Worm (Caenorhabditis elegans) whole organism, L1 larva: Measurements from ENCODE around the gene nmy-1.

Experiments used
- ama-1 ChIP-seq: fragments of 150-350 bp; optimal IDR thresholded peaks from 2 replicates; lab custom pipeline; 2014
- fkh-10 ChIP-seq: sonication (generic microtip); optimal IDR thresholded peaks from 2 replicates; lab custom pipeline; 2017; ENCODE audit warnings: missing biosample characterization, missing genetic modification reagents, missing genetic modification characterization
- fos-1 ChIP-seq: fragments of 150-350 bp; optimal IDR thresholded peaks from 2 replicates; lab custom pipeline; 2014; ENCODE audit warnings: missing biosample characterization, missing genetic modification characterization
- lin-39 ChIP-seq: fragments of 150-350 bp; optimal IDR thresholded peaks from 2 replicates; lab custom pipeline; 2014; ENCODE audit warnings: missing biosample characterization, missing genetic modification reagents, missing genetic modification characterization
- mep-1 ChIP-seq: fragments of 150-350 bp; optimal IDR thresholded peaks from 2 replicates; lab custom pipeline; 2014; ENCODE audit warnings: missing biosample characterization, missing genetic modification characterization
- nhr-90 ChIP-seq: sonication (generic microtip); optimal IDR thresholded peaks from 2 replicates; lab custom pipeline; 2016; ENCODE audit warnings: mild to moderate bottlenecking, missing genetic modification characterization, missing compliant biosample characterization; ENCODE audit not compliant: poor library complexity
- pag-3 ChIP-seq: sonication (generic microtip); optimal IDR thresholded peaks from 2 replicates; lab custom pipeline; 2017; ENCODE audit warnings: missing genetic modification characterization, mild to moderate bottlenecking, missing compliant biosample characterization, antibody characterized with exemption, borderline replicate concordance; ENCODE audit not compliant: insufficient read depth
- unc-30 ChIP-seq: sonication (generic microtip); optimal IDR thresholded peaks from 2 replicates; lab custom pipeline; 2017; ENCODE audit warnings: missing biosample characterization, missing genetic modification characterization
- unc-62 ChIP-seq: fragments of 150-350 bp; optimal IDR thresholded peaks from 2 replicates; lab custom pipeline; 2014; ENCODE audit warnings: missing biosample characterization, missing genetic modification reagents, missing genetic modification characterization

DNA sequence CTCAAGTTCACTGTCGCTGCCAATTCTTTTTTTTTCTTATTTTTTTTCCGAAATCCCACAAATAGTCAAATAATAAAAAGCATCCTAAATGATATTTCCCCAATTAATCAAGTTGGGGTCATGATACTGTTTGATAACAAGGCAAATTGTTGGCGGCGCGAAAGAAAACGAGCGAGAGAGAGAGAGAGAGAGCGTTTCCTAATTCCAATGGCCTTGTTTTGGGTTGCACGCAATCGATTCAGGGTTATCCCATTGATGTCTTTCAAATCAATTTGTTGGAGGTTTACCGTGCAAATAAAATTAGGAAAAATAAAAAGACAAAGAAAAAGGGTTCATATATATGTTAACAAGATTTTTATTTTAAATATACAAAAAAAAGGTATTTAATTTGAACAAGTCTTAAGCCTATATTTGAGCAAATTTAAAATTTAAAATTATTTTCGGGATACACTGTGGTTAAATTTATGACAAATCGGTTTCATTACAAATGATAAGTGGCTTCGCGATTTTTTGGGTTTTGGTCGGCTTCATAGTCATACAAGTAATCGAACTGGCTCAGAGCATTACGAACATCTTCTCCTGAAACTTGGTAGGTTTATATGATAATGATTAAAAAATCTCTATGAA is 43.6 kb upstream of the nmy-1 start:
- TF ChIP-seq pag-3 = no peak
- no peak for TF ChIP-seq ama-1 (lab: Kevin White, UChicago)
- no peak for TF ChIP-seq fkh-10 (GFP tag; lab: Kevin White, UChicago)
- TF ChIP-seq unc-30 = no peak
- TF ChIP-seq lin-39 = no peak
- TF ChIP-seq mep-1 = peak; percentile 32
- no peak for TF ChIP-seq unc-62 (GFP tag; lab: Kevin White, UChicago)
- TF ChIP-seq fos-1 = no peak
- peak; percentile 23 for TF ChIP-seq nhr-90 (tag; lab: Kevin White, UChicago)
